Fruit fly (Drosophila melanogaster): ENCODE results near the gene CG10898.
A peak's percentile ranks its signal among the peaks of the same experiment; 100 is the strongest.

CG10898 gene

DNA sequence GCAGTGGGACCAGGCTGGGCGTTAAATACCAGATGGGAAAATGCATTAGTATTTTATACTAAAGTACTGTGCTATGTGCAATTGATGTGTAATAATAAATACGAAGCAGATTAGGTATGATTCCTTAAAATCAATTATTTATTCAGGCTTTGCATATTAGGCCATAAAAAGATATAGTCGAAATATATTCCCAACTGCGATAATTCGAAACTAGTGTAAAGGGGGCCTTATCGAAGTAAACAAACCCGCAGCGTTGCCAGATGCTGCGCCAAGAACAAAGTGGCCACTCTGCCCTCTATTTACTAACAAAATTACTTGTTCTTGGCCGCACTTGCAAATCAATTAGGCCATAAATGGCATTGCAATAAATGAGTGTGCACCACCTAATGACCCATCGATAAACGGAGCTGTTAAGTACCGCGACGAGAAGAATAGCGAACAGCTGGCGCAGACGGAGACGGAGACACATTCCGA, at the start of gene CG10898:
Gene CG10898, plus strand, starts transcription at position 285 of the 474 bp plus-strand sequence.
- TF ChIP-seq Hnf4 (GFP tag; optimal IDR thresholded peaks at IDR 0.05) = peak; percentile 83
- TF ChIP-seq dmrt93B (GFP tag; optimal IDR thresholded peaks at IDR 0.05) = peak; percentile 35
- peak; percentile 24 for TF ChIP-seq GATAd (GFP tag; optimal IDR thresholded peaks at IDR 0.05)
- peak; percentile 79 for TF ChIP-seq rgr (GFP tag; optimal IDR thresholded peaks at IDR 0.05)
- TF ChIP-seq foxo (GFP tag; optimal IDR thresholded peaks at IDR 0.05) = peak in 1 of 2 experiments; percentile 82
- no peak for TF ChIP-seq N (GFP tag; optimal IDR thresholded peaks at IDR 0.05)
- TF ChIP-seq fru (GFP tag; optimal IDR thresholded peaks at IDR 0.05) = peak; percentile 99
- TF ChIP-seq sv (GFP tag; optimal IDR thresholded peaks at IDR 0.05) = peak; percentile 71
- TF ChIP-seq CG9705 (GFP tag; optimal IDR thresholded peaks at IDR 0.05) = peak; percentile 36
- no peak for TF ChIP-seq pan (optimal IDR thresholded peaks at IDR 0.05)
- TF ChIP-seq Vsx2 (GFP tag; optimal IDR thresholded peaks at IDR 0.05; ENCODE audit: partially characterized antibody) = peak; percentile 83
- TF ChIP-seq Hr83 (GFP tag; optimal IDR thresholded peaks at IDR 0.05; ENCODE audit: poor library complexity, severe bottlenecking) = peak; percentile 58
- peak; percentile 69 for TF ChIP-seq woc (GFP tag; optimal IDR thresholded peaks at IDR 0.05)
- peak; percentile 59 for TF ChIP-seq dsf (GFP tag; optimal IDR thresholded peaks at IDR 0.05; ENCODE audit: borderline replicate concordance)
- TF ChIP-seq sage (GFP tag; optimal IDR thresholded peaks at IDR 0.05) = no peak
- peak; percentile 79 for TF ChIP-seq h (GFP tag; optimal IDR thresholded peaks at IDR 0.05)
- peak; percentile 65 for TF ChIP-seq OdsH (GFP tag; optimal IDR thresholded peaks at IDR 0.05)
- peak; percentile 56 for TF ChIP-seq Sp1 (GFP tag; optimal IDR thresholded peaks at IDR 0.05)
- peak; percentile 77 for TF ChIP-seq ey (GFP tag; optimal IDR thresholded peaks at IDR 0.05)
- peak; percentile 82 for TF ChIP-seq tai (GFP tag; optimal IDR thresholded peaks at IDR 0.05)
- TF ChIP-seq Rel (GFP tag; optimal IDR thresholded peaks at IDR 0.05) = no peak
- TF ChIP-seq Rel (tag; optimal IDR thresholded peaks at IDR 0.05) = no peak
- TF ChIP-seq CrebA (GFP tag; optimal IDR thresholded peaks at IDR 0.05; ENCODE audit: borderline replicate concordance) = no peak
- TF ChIP-seq Jra (GFP tag; optimal IDR thresholded peaks at IDR 0.05) = peak; percentile 68
- TF ChIP-seq brk (GFP tag; optimal IDR thresholded peaks at IDR 0.05) = peak; percentile 60
- peak; percentile 62 for TF ChIP-seq br (GFP tag; optimal IDR thresholded peaks at IDR 0.05)
- TF ChIP-seq dl (GFP tag; optimal IDR thresholded peaks at IDR 0.05; ENCODE audit: insufficient read depth in 1 of 2, partially characterized antibody in 2 of 2) = peak in 1 of 2 experiments; percentile 52
- peak; percentile 59 for TF ChIP-seq psq (GFP tag; optimal IDR thresholded peaks at IDR 0.05)
- no peak for TF ChIP-seq Dfd (GFP tag; optimal IDR thresholded peaks at IDR 0.05)
- no peak for TF ChIP-seq usp (GFP tag; optimal IDR thresholded peaks at IDR 0.05)
- peak; percentile 78 for TF ChIP-seq HLH106 (tag; optimal IDR thresholded peaks at IDR 0.05)

DNA sequence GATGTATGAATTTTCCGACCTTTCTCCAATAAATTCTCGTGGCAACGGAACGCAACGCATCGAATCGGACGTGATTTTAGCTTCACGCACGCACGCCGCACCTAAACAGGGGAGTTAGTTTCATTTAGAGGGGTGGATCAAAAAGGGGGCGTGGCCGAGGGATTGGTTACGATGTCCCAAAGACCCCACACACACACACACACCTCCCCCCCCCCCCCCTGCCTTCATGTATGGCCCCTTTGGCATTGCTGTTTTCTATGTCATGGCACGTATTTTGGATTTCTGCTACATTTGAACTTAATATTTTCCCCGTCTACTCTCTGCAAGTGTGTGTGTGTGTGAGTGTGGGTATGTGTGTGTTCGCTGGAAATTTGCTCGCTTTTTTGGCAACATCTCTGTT, 25.7 kb upstream of the CG10898 start:
- TF ChIP-seq Hr78 (GFP tag; optimal IDR thresholded peaks at IDR 0.05) (no peak), tai (GFP tag; optimal IDR thresholded peaks at IDR 0.05) (no peak), Dfd (GFP tag; optimal IDR thresholded peaks at IDR 0.05) (peak; percentile 72)

DNA sequence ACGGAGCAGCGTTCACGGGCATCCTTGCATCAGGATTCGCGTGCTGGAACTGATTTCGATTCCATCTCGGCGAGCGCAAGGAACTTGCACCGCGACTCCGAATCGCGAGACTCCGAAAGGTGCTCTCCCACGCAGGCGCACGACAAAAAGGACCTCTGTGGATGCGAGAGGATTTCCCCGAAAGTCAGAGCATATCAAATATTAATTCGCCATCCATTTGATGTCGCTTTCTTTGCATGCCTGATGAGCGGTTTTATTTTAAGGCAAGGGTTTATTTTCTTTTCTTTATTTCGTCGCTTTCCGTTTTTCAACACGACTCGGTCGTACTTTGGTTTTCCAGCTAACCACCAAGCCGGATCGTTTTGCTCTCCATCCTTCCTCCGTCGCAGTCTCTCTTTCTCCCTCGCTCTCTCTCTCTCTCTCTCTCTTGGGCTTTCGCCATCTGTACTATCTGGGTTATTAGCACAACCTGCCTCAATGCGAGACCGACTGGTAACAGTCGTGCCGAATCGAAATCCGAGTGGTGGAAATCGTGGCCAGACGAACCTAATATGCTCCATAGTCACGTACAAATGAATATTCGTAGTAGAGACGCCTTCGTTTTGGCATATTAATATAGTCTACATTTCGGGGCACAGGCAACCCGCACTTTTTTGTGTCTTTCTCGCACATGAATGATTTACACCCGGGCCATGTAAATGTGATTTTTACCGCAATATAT, 14.5 kb upstream of the CG10898 start, which contains the start of gene dpr4:
Gene dpr4, minus strand, starts transcription at position 51 of the 721 bp plus-strand sequence.
- no peak for TF ChIP-seq CG32264 (GFP tag; optimal IDR thresholded peaks at IDR 0.05)
- TF ChIP-seq Hnf4 (GFP tag; optimal IDR thresholded peaks at IDR 0.05) = no peak
- no peak for TF ChIP-seq sv (GFP tag; optimal IDR thresholded peaks at IDR 0.05)
- no peak for TF ChIP-seq Rel (GFP tag; optimal IDR thresholded peaks at IDR 0.05)
- TF ChIP-seq Rel (tag; optimal IDR thresholded peaks at IDR 0.05) = no peak
- TF ChIP-seq dmrt93B (GFP tag; optimal IDR thresholded peaks at IDR 0.05) = no peak
- no peak for TF ChIP-seq CrebA (GFP tag; optimal IDR thresholded peaks at IDR 0.05; ENCODE audit: borderline replicate concordance)
- TF ChIP-seq Hr78 (GFP tag; optimal IDR thresholded peaks at IDR 0.05) = no peak
- TF ChIP-seq tai (GFP tag; optimal IDR thresholded peaks at IDR 0.05) = no peak
- TF ChIP-seq Mio (GFP tag; optimal IDR thresholded peaks at IDR 0.05) = no peak
- TF ChIP-seq brk (GFP tag; optimal IDR thresholded peaks at IDR 0.05) = no peak
- no peak for TF ChIP-seq sage (GFP tag; optimal IDR thresholded peaks at IDR 0.05)
